Fruit fly (Drosophila melanogaster): ENCODE data around the gene CG8607.

Gene CG8607

DNA sequence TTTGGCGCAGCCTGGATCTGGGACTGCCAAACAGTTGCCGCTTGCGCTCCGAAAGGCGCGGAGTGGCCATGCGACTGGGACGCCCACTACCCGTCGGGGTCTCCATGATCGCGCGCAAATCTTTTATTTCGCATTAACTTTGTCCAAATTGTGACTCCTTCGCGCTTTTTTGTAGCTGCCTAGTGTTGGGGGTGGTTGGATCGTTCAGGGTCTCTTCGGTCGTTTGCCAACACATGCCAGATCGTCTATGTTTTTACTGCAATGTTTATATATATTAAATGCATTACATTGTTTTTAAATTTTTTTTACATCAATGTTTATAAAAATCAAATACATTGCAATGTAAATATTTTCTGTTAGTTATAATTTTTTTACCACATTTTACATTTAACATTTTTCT lies 18.9 kb downstream of the CG8607 start (continued):
- TF ChIP-seq oc (tag; optimal IDR thresholded peaks at IDR 0.05) (no peak), Aef1 (GFP tag; IDR thresholded peaks at IDR 0.05) (no peak), luna (GFP tag; optimal IDR thresholded peaks at IDR 0.05) (no peak), gt (GFP tag; IDR thresholded peaks at IDR 0.05) (no peak), CG9727 (GFP tag; optimal IDR thresholded peaks at IDR 0.05) (no peak), CG31365 (tag; optimal IDR thresholded peaks at IDR 0.05) (no peak), NC2β (GFP tag; optimal IDR thresholded peaks at IDR 0.05) (no peak), ems (GFP tag; optimal IDR thresholded peaks at IDR 0.05) (no peak), CG10274 (GFP tag; optimal IDR thresholded peaks at IDR 0.05) (no peak), BtbVII (GFP tag; optimal IDR thresholded peaks at IDR 0.05) (no peak), ERR (GFP tag; optimal IDR thresholded peaks at IDR 0.05) (no peak), E2f2 (GFP tag; IDR thresholded peaks at IDR 0.05) (peak; percentile 46; the same call in 1 of the 2 replicates), Myb (GFP tag; optimal IDR thresholded peaks at IDR 0.05) (no peak), cas (GFP tag; IDR thresholded peaks at IDR 0.05) (no peak), bab2 (GFP tag; optimal IDR thresholded peaks at IDR 0.05) (no peak), scrt (GFP tag; optimal IDR thresholded peaks at IDR 0.05) (no peak), Med (GFP tag) (peak; percentile 84), CG11398 (GFP tag; optimal IDR thresholded peaks at IDR 0.05) (no peak), lab (GFP tag; optimal IDR thresholded peaks at IDR 0.05) (no peak), HLH3B (GFP tag; IDR thresholded peaks at IDR 0.05) (no peak), Dll (GFP tag; IDR thresholded peaks at IDR 0.05; ENCODE audit: partially characterized antibody) (no peak), CG15011 (GFP tag; optimal IDR thresholded peaks at IDR 0.05) (no peak), Spps (tag; optimal IDR thresholded peaks at IDR 0.05) (no peak), Atf6 (GFP tag; IDR thresholded peaks at IDR 0.05) (no peak), twi (tag; optimal IDR thresholded peaks at IDR 0.05) (no peak), CG17361 (GFP tag; IDR thresholded peaks at IDR 0.05) (no peak), nau (GFP tag; optimal IDR thresholded peaks at IDR 0.05) (no peak), Rfx (GFP tag; IDR thresholded peaks at IDR 0.05) (peak; percentile 43; the same call in 1 of the 2 replicates), slbo (GFP tag; IDR thresholded peaks at IDR 0.05) (peak; percentile 43; the same call in 1 of the 2 replicates), E2f1 (GFP tag; IDR thresholded peaks at IDR 0.05) (peak; percentile 38; the same call in 1 of the 2 replicates), CG14667 (GFP tag; IDR thresholded peaks at IDR 0.05) (no peak), emc (GFP tag; optimal IDR thresholded peaks at IDR 0.05) (no peak), cwo (GFP tag; optimal IDR thresholded peaks at IDR 0.05) (no peak), CG2129 (GFP tag; IDR thresholded peaks at IDR 0.05; ENCODE audit: partially characterized antibody) (no peak), en (GFP tag; optimal IDR thresholded peaks at IDR 0.05) (no peak), CG1602 (GFP tag; optimal IDR thresholded peaks at IDR 0.05) (no peak), Hr78 (GFP tag; optimal IDR thresholded peaks at IDR 0.05) (no peak), zfh1 (GFP tag; IDR thresholded peaks at IDR 0.05) (0 out of 3 replicates have a peak, but pooled peaks have one; percentile 39), sob (GFP tag; IDR thresholded peaks at IDR 0.05) (peak; percentile 12; the same call in 1 of the 2 replicates), Drgx (GFP tag; IDR thresholded peaks at IDR 0.05) (no peak), CG6813 (GFP tag; optimal IDR thresholded peaks at IDR 0.05) (no peak), nmo (GFP tag; optimal IDR thresholded peaks at IDR 0.05) (no peak), her (GFP tag; optimal IDR thresholded peaks at IDR 0.05) (no peak), bbx (GFP tag; IDR thresholded peaks at IDR 0.05; ENCODE audit: partially characterized antibody) (peak; percentile 27; the same call in 1 of the 2 replicates), CG33557 (GFP tag; optimal IDR thresholded peaks at IDR 0.05) (no peak), CG12071 (GFP tag; optimal IDR thresholded peaks at IDR 0.05) (no peak), Optix (GFP tag; IDR thresholded peaks at IDR 0.05) (no peak), usp (GFP tag; optimal IDR thresholded peaks at IDR 0.05) (no peak), CG15269 (tag; optimal IDR thresholded peaks at IDR 0.05) (no peak), ewg (GFP tag; optimal IDR thresholded peaks at IDR 0.05) (no peak), fd3F (GFP tag; optimal IDR thresholded peaks at IDR 0.05) (no peak), h (optimal IDR thresholded peaks at IDR 0.05) (no peak)
